Worm (Caenorhabditis elegans): ENCODE data around the gene lin-40.
A peak's percentile ranks its signal among the peaks of the same experiment; 100 is the strongest.

DNA sequence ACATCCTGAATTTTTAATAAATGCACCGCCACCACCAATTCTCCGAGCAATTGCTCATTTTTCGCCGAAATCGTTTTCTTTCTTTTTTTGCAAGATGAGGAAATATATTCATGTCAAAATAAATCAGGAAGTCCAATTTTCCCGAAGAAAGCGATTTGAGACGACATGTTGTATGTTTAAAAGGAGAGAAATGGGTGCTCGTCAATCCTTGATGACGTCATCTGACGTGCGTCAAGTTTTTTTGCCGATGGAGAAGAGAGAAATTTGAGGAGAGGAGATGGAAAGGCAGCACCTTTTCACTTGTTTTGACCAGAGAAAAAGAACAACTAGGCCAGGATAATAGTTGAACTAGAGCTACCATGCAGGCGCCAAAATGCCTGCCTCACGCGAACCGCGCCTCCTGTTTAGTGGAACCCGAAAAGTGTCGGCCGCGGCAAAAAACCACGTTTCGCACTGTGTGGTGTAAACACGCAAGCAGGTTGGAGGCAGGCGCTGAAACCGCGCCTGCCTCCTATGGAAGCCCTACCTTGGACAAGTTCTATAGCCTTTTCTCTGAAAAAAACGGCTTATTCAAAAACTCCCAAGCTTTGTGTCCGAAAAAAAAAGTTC, 11.6 kb downstream of the lin-40 start:
- TF ChIP-seq nfya-1 (tag; optimal IDR thresholded peaks at IDR 0.05; ENCODE audit: insufficient read depth) (peak; percentile 72), pqm-1 (tag; optimal IDR thresholded peaks at IDR 0.05) (no peak), nhr-23 (tag; optimal IDR thresholded peaks at IDR 0.05) (no peak), nhr-43 (tag; optimal IDR thresholded peaks at IDR 0.05; ENCODE audit: poor library complexity, severe bottlenecking) (no peak), hmg-11 (tag; optimal IDR thresholded peaks at IDR 0.05) (no peak)

All from whole organism, L3 larva.